Fruit fly (Drosophila melanogaster): ENCODE data around the gene da.

The da gene

DNA sequence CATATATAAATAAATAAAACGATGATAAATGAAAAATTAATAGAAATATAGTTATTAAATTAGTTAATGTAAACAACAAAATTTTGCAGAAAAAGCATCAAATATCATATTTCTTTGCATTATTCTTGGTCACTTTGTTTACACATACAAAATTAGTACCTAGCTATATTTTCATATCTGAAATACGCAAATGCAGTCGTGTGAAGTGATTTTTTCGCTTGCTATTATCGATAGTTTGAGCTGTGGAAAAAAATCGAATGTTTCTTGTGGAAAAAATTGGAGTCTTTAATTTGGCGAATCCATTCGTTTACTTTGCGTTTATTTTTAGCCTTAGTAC, 8.6 kb downstream of the da start, which contains the start of gene Cnot4:
TSS of gene Cnot4 (plus strand) at position 229 of the 337 bp plus-strand sequence.
- TF ChIP-seq Eip93F (GFP tag; optimal IDR thresholded peaks at IDR 0.05), result no peak
- TF ChIP-seq OdsH (GFP tag; optimal IDR thresholded peaks at IDR 0.05), result no peak
- no peak for TF ChIP-seq CG31627 (GFP tag; optimal IDR thresholded peaks at IDR 0.05)
- TF ChIP-seq svp (GFP tag), result no peak
- no peak for TF ChIP-seq Met (GFP tag; optimal IDR thresholded peaks at IDR 0.05)
- no peak for TF ChIP-seq topi (GFP tag; optimal IDR thresholded peaks at IDR 0.05)
- TF ChIP-seq CG9139 (GFP tag; optimal IDR thresholded peaks at IDR 0.05), result no peak
- no peak for TF ChIP-seq fd59A (GFP tag; optimal IDR thresholded peaks at IDR 0.05)

DNA sequence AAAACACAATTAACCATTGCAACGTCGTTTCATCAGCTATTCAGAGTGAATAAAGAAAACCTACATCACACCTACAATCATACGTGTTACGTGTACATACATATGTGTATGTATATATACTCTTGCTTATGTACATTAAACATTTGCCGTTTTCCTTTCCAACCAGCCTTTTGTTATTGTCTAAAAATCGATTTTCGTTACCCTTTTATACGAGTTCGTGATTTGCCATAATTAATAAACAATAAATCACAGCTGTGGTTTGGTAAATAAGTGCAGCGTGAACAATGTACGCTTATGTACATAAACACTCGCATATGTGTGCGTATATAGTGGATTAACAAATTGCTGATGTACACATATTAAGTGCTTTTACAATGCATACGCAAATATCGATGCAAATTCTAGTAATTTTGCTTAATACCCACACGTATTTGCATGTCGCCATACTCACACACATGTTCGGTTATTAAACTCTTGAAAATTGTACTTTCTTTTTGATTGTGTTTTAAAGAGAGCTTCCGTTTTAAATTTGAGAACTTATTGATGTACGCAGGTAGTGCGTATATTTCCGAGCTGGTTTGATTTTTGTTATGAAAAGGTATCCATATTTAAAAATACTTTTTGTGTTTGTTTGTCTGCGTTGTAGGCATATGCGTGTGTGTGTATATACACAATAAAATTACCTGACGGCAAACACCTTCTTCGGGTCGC, 9.1 kb downstream of the da start:
- peak; percentile 83 for TF ChIP-seq fkh (GFP tag; optimal IDR thresholded peaks at IDR 0.05)
- no peak for TF ChIP-seq CG10631 (GFP tag; optimal IDR thresholded peaks at IDR 0.05)
- TF ChIP-seq ss (GFP tag; optimal IDR thresholded peaks at IDR 0.05), result peak in 1 of 2 experiments; percentile 72
- peak; percentile 28 for TF ChIP-seq topi (GFP tag; optimal IDR thresholded peaks at IDR 0.05)
- TF ChIP-seq vri (GFP tag; optimal IDR thresholded peaks at IDR 0.05), result peak; percentile 50
- peak; percentile 14 for TF ChIP-seq esn (GFP tag; optimal IDR thresholded peaks at IDR 0.05)
- TF ChIP-seq Eip78C (GFP tag), result peak; percentile 46
- TF ChIP-seq CG32006 (GFP tag; optimal IDR thresholded peaks at IDR 0.05), result no peak

DNA sequence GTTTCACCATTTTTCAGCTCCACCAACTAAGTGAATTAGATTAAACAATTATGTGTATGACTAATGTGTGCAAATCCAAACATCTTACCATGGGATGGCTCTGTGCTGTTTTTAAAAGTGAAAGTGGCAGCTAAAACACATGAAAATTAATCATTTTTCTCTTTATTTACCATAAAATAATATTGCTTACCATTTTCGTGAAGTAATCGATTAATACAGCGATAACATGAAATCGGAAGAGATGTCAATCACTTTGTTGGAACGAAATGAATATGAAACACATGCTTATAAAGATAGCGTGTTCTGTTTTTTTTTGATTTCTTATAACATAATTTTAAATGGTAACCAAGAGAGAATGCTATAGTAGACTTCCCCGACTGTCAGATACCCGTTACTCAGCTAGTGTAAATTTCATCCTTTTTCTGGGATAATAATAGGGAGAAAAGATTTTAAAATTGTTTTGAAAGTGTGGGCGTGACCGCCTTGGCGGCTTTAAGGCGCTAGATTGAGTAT, 16.0 kb downstream of the da start:
- peak; percentile 50 for TF ChIP-seq Eip78C (GFP tag)
- TF ChIP-seq CG10669 (GFP tag; optimal IDR thresholded peaks at IDR 0.05), result peak; percentile 78
- no peak for TF ChIP-seq Smox (GFP tag; optimal IDR thresholded peaks at IDR 0.05)
- no peak for TF ChIP-seq CG16779 (tag; optimal IDR thresholded peaks at IDR 0.05)
- peak; percentile 9 for TF ChIP-seq fkh (GFP tag; optimal IDR thresholded peaks at IDR 0.05)

DNA sequence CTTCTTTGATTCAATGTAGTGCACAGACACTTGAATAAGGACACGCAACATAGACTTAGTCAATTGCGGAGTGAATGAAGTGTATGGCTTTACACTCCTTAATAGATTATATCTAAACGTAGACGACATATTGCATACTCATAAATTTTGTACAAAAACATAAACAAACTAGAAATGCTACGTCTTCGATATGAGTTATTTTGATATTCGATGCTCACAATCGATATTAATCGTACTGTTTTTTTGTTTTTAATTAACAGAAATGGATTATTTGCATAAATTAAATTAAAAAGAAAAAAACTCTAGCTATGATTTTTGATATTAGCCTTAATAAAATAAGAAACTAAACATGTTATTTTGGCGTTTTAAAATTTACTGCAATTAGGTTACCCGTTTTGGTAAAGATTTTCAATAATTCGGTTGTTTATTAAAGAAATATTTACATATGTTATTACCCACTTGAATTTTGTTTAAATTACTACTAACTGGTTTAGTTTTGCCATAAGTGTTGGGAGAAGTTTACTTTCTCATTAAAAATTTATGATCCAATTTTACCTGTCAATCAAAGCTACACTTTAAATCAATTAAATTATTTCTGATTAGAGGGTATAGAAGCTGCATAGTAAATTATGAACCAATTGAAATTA, 17.2 kb downstream of the da start, which contains the start of the genes CG17768, LSm-4 and Ir31a:
TSS of gene CG17768 (minus strand) at position 196 of the 647 bp plus-strand sequence.
TSS of gene LSm-4 (minus strand) at position 196 of the 647 bp plus-strand sequence.
TSS of gene Ir31a (plus strand) at position 558 of the 647 bp plus-strand sequence.
- TF ChIP-seq CG10631 (GFP tag; optimal IDR thresholded peaks at IDR 0.05), result no peak
- TF ChIP-seq Eip78C (GFP tag), result peak; percentile 23
- TF ChIP-seq CG15336 (GFP tag; IDR thresholded peaks at IDR 0.05), result no peak
- TF ChIP-seq Eip93F (GFP tag; optimal IDR thresholded peaks at IDR 0.05), result no peak
- no peak for TF ChIP-seq CG6808 (GFP tag; optimal IDR thresholded peaks at IDR 0.05)
- TF ChIP-seq CG9139 (GFP tag; optimal IDR thresholded peaks at IDR 0.05), result no peak
- no peak for TF ChIP-seq CG6276 (GFP tag; optimal IDR thresholded peaks at IDR 0.05)
- TF ChIP-seq CG11294 (GFP tag; IDR thresholded peaks at IDR 0.05), result no peak
- TF ChIP-seq fkh (GFP tag; optimal IDR thresholded peaks at IDR 0.05), result peak; percentile 33
- TF ChIP-seq net (GFP tag; optimal IDR thresholded peaks at IDR 0.05), result no peak
- TF ChIP-seq CG8632 (GFP tag; optimal IDR thresholded peaks at IDR 0.05), result no peak

dm6 chr2L:10408122-10408576, 20.2 kb downstream of the da start, which contains the start of the genes Ip259 and RpS27A:
TSS of gene Ip259 (plus strand) at chr2L:10408352.
TSS of gene RpS27A (plus strand) at chr2L:10408352.
- TF ChIP-seq net (GFP tag; optimal IDR thresholded peaks at IDR 0.05) (no peak), CG8319 (GFP tag; optimal IDR thresholded peaks at IDR 0.05) (peak; percentile 60), OdsH (GFP tag; optimal IDR thresholded peaks at IDR 0.05) (peak; percentile 58), Ets21C (GFP tag; optimal IDR thresholded peaks at IDR 0.05) (peak; percentile 6), CG11902 (GFP tag; optimal IDR thresholded peaks at IDR 0.05) (peak; percentile 38), cyc (GFP tag; optimal IDR thresholded peaks at IDR 0.05) (peak; percentile 76), Blimp-1 (GFP tag; optimal IDR thresholded peaks at IDR 0.05) (peak; percentile 61), ss (GFP tag; optimal IDR thresholded peaks at IDR 0.05) (peak in 1 of 2 experiments; percentile 77), spab (GFP tag; optimal IDR thresholded peaks at IDR 0.05) (no peak), esn (GFP tag; optimal IDR thresholded peaks at IDR 0.05) (peak; percentile 85), CG8119 (GFP tag; IDR thresholded peaks at IDR 0.05) (peak; percentile 36; the same call in 1 of the 3 replicates), CG31627 (GFP tag; optimal IDR thresholded peaks at IDR 0.05) (peak; percentile 77), CG10631 (GFP tag; optimal IDR thresholded peaks at IDR 0.05) (no peak), Hr39 (GFP tag; optimal IDR thresholded peaks at IDR 0.05) (no peak), CG16779 (tag; optimal IDR thresholded peaks at IDR 0.05) (no peak), acj6 (GFP tag; optimal IDR thresholded peaks at IDR 0.05) (peak; percentile 70), CG1621 (tag; optimal IDR thresholded peaks at IDR 0.05) (no peak), CG34406 (GFP tag; optimal IDR thresholded peaks at IDR 0.05) (peak; percentile 67), CG8632 (GFP tag; optimal IDR thresholded peaks at IDR 0.05) (peak; percentile 32), Hr4 (GFP tag; optimal IDR thresholded peaks at IDR 0.05) (peak; percentile 2), Sox15 (GFP tag; optimal IDR thresholded peaks at IDR 0.05) (peak; percentile 47), CG6854 (GFP tag; optimal IDR thresholded peaks at IDR 0.05) (peak; percentile 84), CG3032 (tag; optimal IDR thresholded peaks at IDR 0.05) (peak; percentile 62), topi (GFP tag; optimal IDR thresholded peaks at IDR 0.05) (peak; percentile 71)
